Worm (Caenorhabditis elegans) whole organism, L3 larva: Measurements from ENCODE around the gene htas-1.
"Not testable (repeated sequence)": the region's sequence is repeated elsewhere in the genome, so short reads cannot be mapped to it uniquely, and the experiment has no call there.

ENCODE experiments used
- R02D3.7 ChIP-seq: fragments of 150-350 bp; optimal IDR thresholded peaks from 2 replicates; lab custom pipeline; 2014; ENCODE audit warnings: missing biosample characterization, missing genetic modification characterization
- ama-1 ChIP-seq: fragments of 150-350 bp; optimal IDR thresholded peaks from 2 replicates; lab custom pipeline; 2018
- ceh-28 ChIP-seq: fragments of 150-350 bp; optimal IDR thresholded peaks from 2 replicates; lab custom pipeline; 2014; ENCODE audit warnings: missing biosample characterization, missing genetic modification reagents, missing genetic modification characterization
- ceh-82 ChIP-seq: fragments of 150-350 bp; optimal IDR thresholded peaks from 2 replicates; lab custom pipeline; 2014; ENCODE audit warnings: missing biosample characterization, missing genetic modification characterization
- ceh-9 ChIP-seq: sonication (generic microtip); optimal IDR thresholded peaks from 2 replicates; lab custom pipeline; 2018; ENCODE audit warnings: missing biosample characterization, missing genetic modification characterization
- daf-12 ChIP-seq: fragments of 150-350 bp; optimal IDR thresholded peaks from 2 replicates; lab custom pipeline; 2014; ENCODE audit warnings: missing biosample characterization, missing genetic modification reagents, missing genetic modification characterization
- elt-2 ChIP-seq: sonication (generic microtip); optimal IDR thresholded peaks from 2 replicates; lab custom pipeline; 2016; ENCODE audit warnings: missing genetic modification reagents, mild to moderate bottlenecking, missing genetic modification characterization, missing compliant biosample characterization
- elt-3 ChIP-seq, 3 experiments: fragments of 150-350 bp in 1 of 3; sonication (generic microtip) in 2 of 3; optimal IDR thresholded peaks; 2 replicates in 2 of 3; 4 replicates in 1 of 3; lab custom pipeline; 2014 to 2017; ENCODE audit warnings: missing biosample characterization in 3 of 3, missing genetic modification characterization in 3 of 3
- fos-1 ChIP-seq: fragments of 150-350 bp; optimal IDR thresholded peaks from 2 replicates; lab custom pipeline; 2014; ENCODE audit warnings: missing biosample characterization, missing genetic modification characterization
- hmg-11 ChIP-seq: sonication (generic microtip); optimal IDR thresholded peaks from 2 replicates; lab custom pipeline; 2016; ENCODE audit warnings: missing genetic modification characterization, missing compliant biosample characterization
- jun-1 ChIP-seq: fragments of 150-350 bp; optimal IDR thresholded peaks from 2 replicates; lab custom pipeline; 2014; ENCODE audit warnings: missing biosample characterization, missing genetic modification reagents, missing genetic modification characterization
- lin-39 ChIP-seq: fragments of 150-350 bp; optimal IDR thresholded peaks from 2 replicates; lab custom pipeline; 2018; ENCODE audit warnings: missing biosample characterization, missing genetic modification reagents, missing genetic modification characterization
- lsy-12 ChIP-seq: sonication (generic microtip); optimal IDR thresholded peaks from 2 replicates; lab custom pipeline; 2016; ENCODE audit warnings: mild to moderate bottlenecking, missing genetic modification characterization, missing compliant biosample characterization
- mml-1 ChIP-seq: fragments of 150-350 bp; sonication (generic microtip); optimal IDR thresholded peaks from 3 replicates; lab custom pipeline; 2014; ENCODE audit warnings: missing biosample characterization, missing genetic modification characterization
- nfya-1 ChIP-seq: sonication (generic microtip); optimal IDR thresholded peaks from 2 replicates; lab custom pipeline; 2017; ENCODE audit warnings: missing genetic modification characterization, mild to moderate bottlenecking, missing compliant biosample characterization, antibody characterized with exemption, moderate library complexity; ENCODE audit not compliant: insufficient read depth
- nhr-11 ChIP-seq: fragments of 150-350 bp; optimal IDR thresholded peaks from 2 replicates; lab custom pipeline; 2014; ENCODE audit warnings: missing biosample characterization, missing genetic modification characterization
- nhr-23 ChIP-seq: fragments of 150-350 bp; optimal IDR thresholded peaks from 2 replicates; lab custom pipeline; 2014; ENCODE audit warnings: missing biosample characterization, missing genetic modification reagents, missing genetic modification characterization
- nhr-237 ChIP-seq: fragments of 150-350 bp; optimal IDR thresholded peaks from 2 replicates; lab custom pipeline; 2014; ENCODE audit warnings: missing biosample characterization, missing genetic modification characterization
- nhr-25 ChIP-seq: sonication (generic microtip); optimal IDR thresholded peaks from 2 replicates; lab custom pipeline; 2017; ENCODE audit warnings: missing biosample characterization, missing genetic modification characterization
- nhr-43 ChIP-seq: sonication (generic microtip); optimal IDR thresholded peaks from 2 replicates; lab custom pipeline; 2016; ENCODE audit warnings: mild to moderate bottlenecking, missing genetic modification characterization, missing compliant biosample characterization; ENCODE audit not compliant: poor library complexity, severe bottlenecking
- nhr-67 ChIP-seq: fragments of 150-350 bp; optimal IDR thresholded peaks from 2 replicates; lab custom pipeline; 2014; ENCODE audit warnings: missing biosample characterization, missing genetic modification characterization
- nhr-76 ChIP-seq: fragments of 150-350 bp; sonication (generic microtip); optimal IDR thresholded peaks from 5 replicates; lab custom pipeline; 2014; ENCODE audit warnings: missing biosample characterization, missing genetic modification characterization
- nhr-77 ChIP-seq: fragments of 150-350 bp; optimal IDR thresholded peaks from 2 replicates; lab custom pipeline; 2014; ENCODE audit warnings: missing biosample characterization, missing genetic modification characterization
- pha-4 ChIP-seq: fragments of 150-350 bp; optimal IDR thresholded peaks from 2 replicates; lab custom pipeline; 2014; ENCODE audit warnings: missing biosample characterization, missing genetic modification reagents, missing genetic modification characterization
- pqm-1 ChIP-seq: fragments of 150-350 bp; optimal IDR thresholded peaks from 2 replicates; lab custom pipeline; 2017; ENCODE audit warnings: missing biosample characterization, missing genetic modification characterization, inconsistent platforms
- sea-2 ChIP-seq: fragments of 150-350 bp; sonication (generic microtip); optimal IDR thresholded peaks from 4 replicates; lab custom pipeline; 2014; ENCODE audit warnings: missing biosample characterization, missing genetic modification reagents, missing genetic modification characterization
- snpc-4 ChIP-seq: fragments of 150-350 bp; optimal IDR thresholded peaks from 2 replicates; lab custom pipeline; 2014; ENCODE audit warnings: missing biosample characterization, missing genetic modification characterization
- tbx-2 ChIP-seq: sonication (generic microtip); optimal IDR thresholded peaks from 2 replicates; lab custom pipeline; 2016; ENCODE audit warnings: mild to moderate bottlenecking, missing genetic modification characterization, missing compliant biosample characterization
- unc-39 ChIP-seq: sonication (generic microtip); optimal IDR thresholded peaks from 4 replicates; lab custom pipeline; 2017; ENCODE audit warnings: missing biosample characterization, missing genetic modification characterization
- zag-1 ChIP-seq: fragments of 150-350 bp; optimal IDR thresholded peaks from 2 replicates; lab custom pipeline; 2014; ENCODE audit warnings: missing biosample characterization, missing genetic modification characterization
- ztf-11 ChIP-seq: fragments of 150-350 bp; optimal IDR thresholded peaks from 2 replicates; lab custom pipeline; 2014; ENCODE audit warnings: missing biosample characterization, missing genetic modification characterization

htas-1 gene

ce11 chrIV:9692874-9693273 lies 9.5 kb upstream of the htas-1 start, which contains the start of gene twk-9:
Gene twk-9, plus strand, starts transcription at chrIV:9693174.
- TF ChIP-seq nhr-76 (tag; lab: Kevin White, UChicago) (no peak), ceh-9 (tag; lab: Kevin White, UChicago) (no peak), lin-39 (tag; lab: Kevin White, UChicago) (no peak), ama-1 (no peak), ztf-11 (tag; lab: Kevin White, UChicago) (no peak), daf-12 (tag; lab: Kevin White, UChicago) (no peak), ceh-82 (tag; lab: Kevin White, UChicago) (no peak), nhr-25 (no peak), snpc-4 (tag; lab: Kevin White, UChicago) (no peak)

ce11 chrIV:9690644-9691043 lies 7.3 kb upstream of the htas-1 start, which contains the start of gene sdz-36:
Gene sdz-36, plus strand, starts transcription at chrIV:9690944.
- TF ChIP-seq daf-12 (tag; lab: Kevin White, UChicago) (no peak), pqm-1 (no peak), lsy-12 (no peak)

- not testable (repeated sequence) for TF ChIP-seq nhr-77; nhr-43 (tag; lab: Kevin White, UChicago); sea-2 (GFP tag; lab: Kevin White, UChicago)
These were observed 5.4 kb upstream of the htas-1 start, which contains the start of gene msp-76 for ce11 chrIV:9688715-9689114. Gene msp-76, plus strand, starts transcription at chrIV:9689015.

ce11 chrIV:9682514-9682913 lies 819 bp downstream of the htas-1 start, which contains the start of gene ins-7:
Gene ins-7, minus strand, starts transcription at chrIV:9682845.
- no peak for TF ChIP-seq nfya-1
- no peak for TF ChIP-seq elt-3 (tag; optimal IDR thresholded peaks at IDR 0.05; lab: Kevin White, UChicago)
- peak; percentile 91 for TF ChIP-seq elt-2 (tag; lab: Kevin White, UChicago)
- TF ChIP-seq pqm-1, result peak; percentile 34

DNA sequence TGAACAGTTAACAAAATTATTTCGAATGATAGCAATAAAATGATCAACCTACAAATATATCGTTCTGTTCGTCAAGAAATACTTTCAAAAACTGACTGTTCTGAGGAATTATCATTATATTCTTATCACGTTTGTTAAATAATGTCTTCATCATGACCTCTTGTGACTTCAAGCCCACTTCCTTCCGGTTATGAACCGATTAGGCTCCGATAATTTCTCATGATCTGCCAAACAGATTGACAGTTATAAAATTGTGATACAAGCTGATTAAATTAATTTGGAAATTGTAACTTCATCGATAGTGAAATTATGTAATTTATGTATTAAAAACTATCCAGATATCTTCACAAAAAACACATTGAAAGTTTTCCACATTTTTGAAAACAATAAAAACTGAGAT lies 2.5 kb downstream of the htas-1 start, which contains the start of gene ins-8:
TSS of gene ins-8 (minus strand) at position 101 of the 400 bp plus-strand sequence.
- TF ChIP-seq nhr-77 (no peak), unc-39 (tag; lab: Kevin White, UChicago) (no peak), hmg-11 (no peak), ceh-28 (no peak), elt-3 (tag; optimal IDR thresholded peaks at IDR 0.05; lab: Kevin White, UChicago) (no peak), nhr-25 (no peak), R02D3.7 (tag; lab: Kevin White, UChicago) (no peak), pha-4 (tag; lab: Kevin White, UChicago) (no peak), nhr-237 (tag; lab: Kevin White, UChicago) (no peak), mml-1 (no peak), nhr-11 (tag; lab: Kevin White, UChicago) (no peak), ama-1 (no peak), pqm-1 (no peak), fos-1 (no peak)

- no peak for TF ChIP-seq nhr-67 (tag; lab: Kevin White, UChicago)
- TF ChIP-seq nhr-23 (tag; lab: Kevin White, UChicago), result no peak
- TF ChIP-seq lsy-12, result no peak
- TF ChIP-seq tbx-2 (tag; lab: Kevin White, UChicago), result no peak
- TF ChIP-seq ama-1, result no peak
- TF ChIP-seq elt-2 (tag; lab: Kevin White, UChicago), result peak; percentile 3
- TF ChIP-seq hmg-11, result no peak
These were observed 4.0 kb downstream of the htas-1 start for ce11 chrIV:9679296-9679695.

DNA sequence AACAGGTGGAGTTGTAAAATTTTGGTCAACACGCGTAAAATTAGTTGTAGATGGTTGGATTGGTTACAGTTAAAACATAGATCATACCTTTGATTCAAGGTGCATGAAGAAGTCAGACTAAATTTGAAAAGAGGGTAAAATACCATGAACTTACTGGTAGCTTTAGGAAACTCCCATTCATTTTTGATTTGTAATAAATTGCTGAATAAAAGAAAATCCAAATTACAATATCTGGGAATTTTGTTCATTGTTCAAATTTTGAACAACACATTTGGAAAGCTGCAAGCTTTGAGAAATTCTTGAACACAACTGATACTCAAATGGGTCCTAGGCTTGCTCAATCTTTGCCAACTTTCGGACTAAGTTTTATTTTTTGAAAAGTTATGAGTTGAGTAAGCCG lies 5.3 kb downstream of the htas-1 start:
- TF ChIP-seq nhr-67 (tag; lab: Kevin White, UChicago) (no peak), jun-1 (tag; lab: Kevin White, UChicago) (no peak), nhr-11 (tag; lab: Kevin White, UChicago) (no peak), pha-4 (tag; lab: Kevin White, UChicago) (no peak), zag-1 (tag; lab: Kevin White, UChicago) (no peak)
- TF ChIP-seq, all 47 proteins: peak for 0
